Fruit fly (Drosophila melanogaster) whole organism, prepupa: Measurements from ENCODE around the gene CG4733.

Experiments used
- Blimp-1 ChIP-seq: fragments of 200-800 bp; sonication (Bioruptor generic); optimal IDR thresholded peaks from 3 replicates; lab custom pipeline; 2017; ENCODE audit warnings: missing biosample characterization, missing genetic modification characterization, mild to moderate bottlenecking, moderate library complexity, missing genetic modification reagents
- CG11762 ChIP-seq: fragments of 200-800 bp; sonication (Bioruptor generic); optimal IDR thresholded peaks from 3 replicates; lab custom pipeline; 2016; ENCODE audit warnings: missing biosample characterization, missing genetic modification characterization; ENCODE audit not compliant: insufficient read depth
- CG31627 ChIP-seq: fragments of 200-800 bp; sonication (Bioruptor generic); optimal IDR thresholded peaks from 3 replicates; lab custom pipeline; 2016; ENCODE audit warnings: missing biosample characterization, missing genetic modification characterization
- CG3919 ChIP-seq: fragments of 200-800 bp; sonication (Bioruptor generic); optimal IDR thresholded peaks from 3 replicates; lab custom pipeline; 2016; ENCODE audit warnings: missing biosample characterization, missing genetic modification characterization
- CG6854 ChIP-seq: fragments of 200-800 bp; sonication (Bioruptor generic); optimal IDR thresholded peaks from 2 replicates; lab custom pipeline; 2017; ENCODE audit warnings: missing biosample characterization, mild to moderate bottlenecking, missing genetic modification characterization
- CG9139 ChIP-seq: fragments of 200-800 bp; sonication (Bioruptor generic); optimal IDR thresholded peaks from 3 replicates; lab custom pipeline; 2017; ENCODE audit warnings: missing biosample characterization, mild to moderate bottlenecking, missing genetic modification characterization
- Eip75B ChIP-seq: fragments of 200-800 bp; sonication (Bioruptor generic); optimal IDR thresholded peaks from 3 replicates; lab custom pipeline; 2016; ENCODE audit warnings: missing biosample characterization, missing genetic modification characterization
- Gug ChIP-seq: fragments of 200-800 bp; sonication (Bioruptor generic); IDR thresholded peaks from 2 replicates; pipeline ENCODE4 v1.3.6; 2022; ENCODE audit warnings: missing biosample characterization, missing genetic modification characterization
- Sox14 ChIP-seq: fragments of 200-800 bp; sonication (Bioruptor generic); optimal IDR thresholded peaks from 3 replicates; lab custom pipeline; 2016; ENCODE audit warnings: missing biosample characterization, missing genetic modification characterization
- dac ChIP-seq: fragments of 200-800 bp; sonication (Bioruptor generic); optimal IDR thresholded peaks from 2 replicates; lab custom pipeline; 2017; ENCODE audit warnings: missing biosample characterization, mild to moderate bottlenecking, missing genetic modification characterization
- esn ChIP-seq: fragments of 200-800 bp; sonication (Bioruptor generic); optimal IDR thresholded peaks from 2 replicates; lab custom pipeline; 2016; ENCODE audit warnings: missing biosample characterization, mild to moderate bottlenecking, missing genetic modification characterization, moderate library complexity
- spab ChIP-seq: fragments of 200-800 bp; sonication (Bioruptor generic); optimal IDR thresholded peaks from 2 replicates; lab custom pipeline; 2017; ENCODE audit warnings: missing biosample characterization, mild to moderate bottlenecking, missing genetic modification characterization, missing genetic modification reagents

DNA sequence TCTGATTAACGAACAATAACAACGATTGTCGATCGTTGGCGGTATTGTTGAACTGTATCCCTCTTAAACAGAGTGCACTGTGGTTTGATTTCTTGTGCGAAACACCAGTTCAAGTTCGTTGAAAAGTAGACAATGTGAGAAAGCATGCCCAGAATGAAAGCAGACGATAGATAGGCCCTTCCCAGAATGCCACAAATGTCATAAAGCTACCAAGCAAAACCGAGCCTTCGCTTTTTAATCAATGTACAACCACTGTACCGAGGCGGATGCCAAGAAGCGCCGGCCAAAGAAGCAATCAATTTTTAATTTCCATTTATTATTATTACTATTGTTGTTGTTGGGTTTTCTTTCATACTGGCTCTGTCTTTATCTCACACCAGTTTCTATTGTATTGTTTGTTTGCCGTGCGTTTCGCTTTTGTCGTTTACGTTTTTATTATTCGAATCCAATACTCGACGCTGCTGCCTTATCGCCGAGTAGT, 18.4 kb downstream of the CG4733 start:
- no peak for TF ChIP-seq CG9139
- peak; percentile 74 for TF ChIP-seq CG11762
- TF ChIP-seq CG6854 (GFP tag; lab: Kevin White, UChicago), result peak; percentile 30
- peak; percentile 70 for TF ChIP-seq Gug (GFP tag; lab: Robert Waterston, UW)
- TF ChIP-seq Blimp-1 (GFP tag; lab: Kevin White, UChicago), result peak; percentile 42
- peak; percentile 54 for TF ChIP-seq spab
- peak; percentile 67 for TF ChIP-seq dac
- TF ChIP-seq CG31627 (GFP tag; lab: Kevin White, UChicago), result peak; percentile 86
- peak; percentile 92 for TF ChIP-seq Sox14 (GFP tag; lab: Kevin White, UChicago)
- peak; percentile 79 for TF ChIP-seq Eip75B (GFP tag; lab: Kevin White, UChicago)
- TF ChIP-seq CG3919 (GFP tag; lab: Kevin White, UChicago), result peak; percentile 88
- TF ChIP-seq esn (GFP tag; lab: Kevin White, UChicago), result peak; percentile 89
